Worm (Caenorhabditis elegans): Measurements from ENCODE around the gene AH9.4.

DNA sequence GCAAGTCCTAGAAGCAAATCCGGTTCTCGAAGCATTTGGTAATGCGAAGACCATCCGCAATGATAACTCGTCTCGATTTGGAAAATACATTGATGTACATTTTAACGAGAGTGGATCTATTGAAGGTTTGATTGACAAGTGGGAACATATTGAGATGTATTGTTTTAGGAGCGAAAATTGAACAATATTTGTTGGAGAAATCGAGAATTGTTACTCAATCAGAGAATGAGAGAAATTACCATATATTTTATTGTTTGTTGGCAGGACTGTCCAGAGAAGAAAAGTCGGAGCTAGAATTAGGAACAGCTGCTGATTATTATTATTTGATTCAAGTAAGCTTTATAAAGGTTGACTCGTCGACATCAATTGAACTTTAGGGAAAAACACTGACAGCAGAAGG is 30.4 kb upstream of the AH9.4 start:
- TF ChIP-seq dao-5 (tag; optimal IDR thresholded peaks at IDR 0.05): no peak
- TF ChIP-seq W03F9.2 (tag; optimal IDR thresholded peaks at IDR 0.05): no peak
